Fruit fly (Drosophila melanogaster) whole organism, embryonic: ENCODE data around the gene Hasp.

Source experiments
- Atf-2 ChIP-seq: fragments of 200-800 bp; sonication (Bioruptor generic); optimal IDR thresholded peaks from 2 replicates; lab custom pipeline; 2016; ENCODE audit warnings: missing biosample characterization, missing genetic modification characterization
- B-H2 ChIP-seq: fragments of 200-800 bp; sonication (Bioruptor generic); optimal IDR thresholded peaks from 2 replicates; lab custom pipeline; 2018; ENCODE audit warnings: missing biosample characterization, mild to moderate bottlenecking, missing genetic modification characterization
- CG10209 ChIP-seq: fragments of 200-800 bp; sonication (Bioruptor generic); optimal IDR thresholded peaks from 3 replicates; lab custom pipeline; 2017; ENCODE audit warnings: missing biosample characterization, mild to moderate bottlenecking, missing genetic modification characterization, missing genetic modification reagents
- CG10654 ChIP-seq: fragments of 200-800 bp; sonication (Bioruptor generic); optimal IDR thresholded peaks from 2 replicates; lab custom pipeline; 2016; ENCODE audit warnings: missing biosample characterization, missing genetic modification characterization
- CG11696 ChIP-seq: fragments of 200-800 bp; sonication (Bioruptor generic); IDR thresholded peaks from 2 replicates; pipeline ENCODE4 v1.3.6; 2022; ENCODE audit warnings: missing biosample characterization, missing genetic modification characterization
- CG1233 ChIP-seq: fragments of 200-800 bp; sonication (Bioruptor generic); optimal IDR thresholded peaks from 4 replicates; lab custom pipeline; 2018; ENCODE audit warnings: missing biosample characterization, mild to moderate bottlenecking, missing genetic modification characterization
- CG12942 ChIP-seq: fragments of 200-800 bp; sonication (Bioruptor generic); optimal IDR thresholded peaks from 3 replicates; lab custom pipeline; 2016; ENCODE audit warnings: missing biosample characterization, missing genetic modification characterization
- CG13775 ChIP-seq: fragments of 200-800 bp; sonication (Bioruptor generic); optimal IDR thresholded peaks from 3 replicates; lab custom pipeline; 2017; ENCODE audit warnings: missing biosample characterization, mild to moderate bottlenecking, missing genetic modification characterization
- CG17361 ChIP-seq: fragments of 200-800 bp; sonication (Bioruptor generic); IDR thresholded peaks from 3 replicates; pipeline ENCODE4 v1.3.6; 2022; ENCODE audit warnings: missing biosample characterization, missing genetic modification characterization
- CG18262 ChIP-seq: fragments of 200-800 bp; optimal IDR thresholded peaks from 3 replicates; lab custom pipeline; 2019; ENCODE audit warnings: missing biosample characterization, mild to moderate bottlenecking, missing genetic modification characterization, moderate library complexity
- CG33213 ChIP-seq: fragments of 200-800 bp; sonication (Bioruptor generic); optimal IDR thresholded peaks from 3 replicates; lab custom pipeline; 2016; ENCODE audit warnings: missing biosample characterization, missing genetic modification characterization
- CG34376 ChIP-seq: fragments of 200-800 bp; sonication (Bioruptor generic); optimal IDR thresholded peaks from 2 replicates; lab custom pipeline; 2018; ENCODE audit warnings: missing biosample characterization, mild to moderate bottlenecking, missing genetic modification characterization
- CG4730 ChIP-seq: fragments of 200-800 bp; sonication (Bioruptor generic); IDR thresholded peaks from 2 replicates; pipeline ENCODE4 v1.3.6; 2022; ENCODE audit warnings: missing biosample characterization, missing genetic modification characterization
- CG6654 ChIP-seq: fragments of 200-800 bp; sonication (Bioruptor generic); optimal IDR thresholded peaks from 2 replicates; lab custom pipeline; 2017; ENCODE audit warnings: missing biosample characterization, mild to moderate bottlenecking, missing genetic modification characterization
- CG6791 ChIP-seq: fragments of 200-800 bp; sonication (Bioruptor generic); IDR thresholded peaks from 3 replicates; pipeline ENCODE4 v1.3.6; 2022; ENCODE audit warnings: missing biosample characterization, missing genetic modification characterization; ENCODE audit not compliant: partially characterized antibody
- CG9797 ChIP-seq: fragments of 200-800 bp; sonication (Bioruptor generic); optimal IDR thresholded peaks from 3 replicates; lab custom pipeline; 2018; ENCODE audit warnings: missing biosample characterization, mild to moderate bottlenecking, missing genetic modification characterization
- CTCF ChIP-seq: fragments of 200-800 bp; sonication (Bioruptor generic); optimal IDR thresholded peaks from 2 replicates; lab custom pipeline; 2017; ENCODE audit warnings: missing biosample characterization, mild to moderate bottlenecking, missing genetic modification characterization, moderate library complexity
- CoRest ChIP-seq: fragments of 200-800 bp; sonication (Bioruptor generic); optimal IDR thresholded peaks from 3 replicates; lab custom pipeline; 2018; ENCODE audit warnings: missing biosample characterization, mild to moderate bottlenecking, missing genetic modification characterization, moderate library complexity
- H2.0 ChIP-seq: fragments of 200-800 bp; sonication (Bioruptor generic); IDR thresholded peaks from 2 replicates; pipeline ENCODE4 v1.3.6; 2022; ENCODE audit warnings: missing biosample characterization, missing genetic modification characterization
- MTF-1 ChIP-seq: fragments of 200-800 bp; sonication (Bioruptor generic); optimal IDR thresholded peaks from 2 replicates; lab custom pipeline; 2018; ENCODE audit warnings: missing biosample characterization, mild to moderate bottlenecking, missing genetic modification characterization, borderline replicate concordance
- Neu2 ChIP-seq: fragments of 200-800 bp; sonication (Bioruptor generic); optimal IDR thresholded peaks from 3 replicates; lab custom pipeline; 2016; ENCODE audit warnings: missing biosample characterization, missing genetic modification characterization, borderline replicate concordance
- Pdp1 ChIP-seq, 2 experiments: fragments of 200-800 bp; sonication (Bioruptor generic); optimal IDR thresholded peaks; 3 replicates each; lab custom pipeline; 2016; ENCODE audit warnings: missing biosample characterization in 2 of 2, missing genetic modification characterization in 2 of 2, mild to moderate bottlenecking in 1 of 2, moderate library complexity in 1 of 2
- Trl ChIP-seq, 3 experiments: fragments of >200 bp in 2 of 3; fragments of 200-800 bp in 1 of 3; sonication (Bioruptor generic) in 1 of 3; optimal IDR thresholded peaks; 2 replicates in 1 of 3; 3 replicates in 2 of 3; lab custom pipeline; 2016 to 2017; ENCODE audit warnings: missing biosample characterization in 1 of 3, missing genetic modification characterization in 1 of 3
- ase ChIP-seq: fragments of 200-800 bp; sonication (Bioruptor generic); IDR thresholded peaks from 3 replicates; pipeline ENCODE4 v1.3.6; 2022; ENCODE audit warnings: missing biosample characterization, missing genetic modification characterization
- ash1 ChIP-seq: fragments of 200-800 bp; sonication (Bioruptor generic); optimal IDR thresholded peaks from 2 replicates; lab custom pipeline; 2018; ENCODE audit warnings: missing biosample characterization, mild to moderate bottlenecking, missing genetic modification characterization
- bcd ChIP-seq: fragments of 200-800 bp; sonication (Bioruptor generic); optimal IDR thresholded peaks from 2 replicates; lab custom pipeline; 2017; ENCODE audit warnings: missing biosample characterization, mild to moderate bottlenecking, missing genetic modification characterization
- bigmax ChIP-seq: fragments of 200-800 bp; sonication (Bioruptor generic); optimal IDR thresholded peaks from 2 replicates; lab custom pipeline; 2018; ENCODE audit warnings: missing biosample characterization, mild to moderate bottlenecking, missing genetic modification characterization
- btn ChIP-seq: fragments of 200-800 bp; sonication (Bioruptor generic); optimal IDR thresholded peaks from 2 replicates; lab custom pipeline; 2016; ENCODE audit warnings: missing biosample characterization, missing genetic modification characterization
- cg ChIP-seq: fragments of 200-800 bp; sonication (Bioruptor generic); optimal IDR thresholded peaks from 3 replicates; lab custom pipeline; 2019; ENCODE audit warnings: missing biosample characterization, mild to moderate bottlenecking, missing genetic modification characterization, moderate library complexity
- dati ChIP-seq: fragments of 200-800 bp; sonication (Bioruptor generic); IDR thresholded peaks from 2 replicates; pipeline ENCODE4 v1.3.6; 2022; ENCODE audit warnings: missing biosample characterization, missing genetic modification characterization
- disco-r ChIP-seq: fragments of 200-800 bp; sonication (Bioruptor generic); optimal IDR thresholded peaks from 2 replicates; lab custom pipeline; 2016; ENCODE audit warnings: missing biosample characterization, missing genetic modification characterization
- dmrt99B ChIP-seq: fragments of 200-800 bp; sonication (Bioruptor generic); optimal IDR thresholded peaks from 2 replicates; lab custom pipeline; 2018; ENCODE audit warnings: missing biosample characterization, mild to moderate bottlenecking, missing genetic modification characterization, moderate library complexity
- eve ChIP-seq, 2 experiments: fragments of >200 bp; optimal IDR thresholded peaks; 2 replicates each; lab custom pipeline; 2017; ENCODE audit warnings: missing biosample characterization in 2 of 2, missing genetic modification characterization in 2 of 2
- fd96Cb ChIP-seq: fragments of 200-800 bp; sonication (Bioruptor generic); optimal IDR thresholded peaks from 2 replicates; lab custom pipeline; 2018; ENCODE audit warnings: missing biosample characterization, mild to moderate bottlenecking, missing genetic modification characterization, moderate library complexity
- hb ChIP-seq: fragments of 200-800 bp; sonication (Bioruptor generic); IDR thresholded peaks from 3 replicates; pipeline ENCODE4 v1.3.6; 2022; ENCODE audit warnings: missing biosample characterization, missing genetic modification characterization; ENCODE audit not compliant: partially characterized antibody
- klu ChIP-seq: fragments of 200-800 bp; sonication (Bioruptor generic); IDR thresholded peaks from 2 replicates; pipeline ENCODE4 v1.3.6; 2022; ENCODE audit warnings: missing biosample characterization, missing genetic modification characterization
- lola ChIP-seq, 3 experiments: fragments of >200 bp in 2 of 3; fragments of 200-800 bp in 1 of 3; sonication (Bioruptor generic) in 1 of 3; optimal IDR thresholded peaks; 2 replicates each; lab custom pipeline; 2017 to 2019; ENCODE audit warnings: missing biosample characterization in 3 of 3, missing genetic modification characterization in 3 of 3, mild to moderate bottlenecking in 1 of 3, moderate library complexity in 1 of 3
- oc ChIP-seq: fragments of 200-800 bp; sonication (Bioruptor generic); optimal IDR thresholded peaks from 2 replicates; lab custom pipeline; 2018; ENCODE audit warnings: missing biosample characterization, mild to moderate bottlenecking, missing genetic modification characterization, moderate library complexity
- onecut ChIP-seq: fragments of 200-800 bp; sonication (Bioruptor generic); IDR thresholded peaks from 2 replicates; pipeline ENCODE4 v1.3.6; 2022; ENCODE audit warnings: missing biosample characterization, missing genetic modification characterization
- otp ChIP-seq: fragments of 200-800 bp; sonication (Bioruptor generic); IDR thresholded peaks from 3 replicates; pipeline ENCODE4, ENCODE4 v1.3.6; 2022; ENCODE audit warnings: missing biosample characterization, missing genetic modification characterization
- phol ChIP-seq: fragments of 200-800 bp; sonication (Bioruptor generic); optimal IDR thresholded peaks from 3 replicates; lab custom pipeline; 2018; ENCODE audit warnings: missing biosample characterization, mild to moderate bottlenecking, missing genetic modification characterization, moderate library complexity
- ro ChIP-seq: fragments of 200-800 bp; sonication (Bioruptor generic); IDR thresholded peaks from 2 replicates; pipeline ENCODE4 v1.3.6; 2022; ENCODE audit warnings: missing biosample characterization, missing genetic modification characterization
- row ChIP-seq: fragments of 200-800 bp; sonication (Bioruptor generic); IDR thresholded peaks from 3 replicates; pipeline ENCODE4 v1.3.6; 2022; ENCODE audit warnings: missing biosample characterization, missing genetic modification characterization
- sc ChIP-seq, 3 experiments: fragments of >200 bp in 2 of 3; fragments of 200-800 bp in 1 of 3; sonication (Bioruptor generic) in 1 of 3; optimal IDR thresholded peaks; 2 replicates in 2 of 3; 3 replicates in 1 of 3; lab custom pipeline; 2017; ENCODE audit warnings: mild to moderate bottlenecking in 1 of 3, missing biosample characterization in 1 of 3, missing genetic modification characterization in 1 of 3, missing genetic modification reagents in 1 of 3
- sima ChIP-seq: fragments of 200-800 bp; sonication (Bioruptor generic); optimal IDR thresholded peaks from 2 replicates; lab custom pipeline; 2016; ENCODE audit warnings: missing biosample characterization, missing genetic modification characterization
- so ChIP-seq: fragments of 200-800 bp; sonication (Bioruptor generic); IDR thresholded peaks from 3 replicates; pipeline ENCODE4 v1.3.6; 2022; ENCODE audit warnings: missing biosample characterization, missing genetic modification characterization
- sug ChIP-seq: fragments of 200-800 bp; optimal IDR thresholded peaks from 2 replicates; lab custom pipeline; 2019; ENCODE audit warnings: missing biosample characterization, mild to moderate bottlenecking, missing genetic modification characterization, moderate library complexity
- ttk ChIP-seq: fragments of 200-800 bp; sonication (Bioruptor generic); IDR thresholded peaks from 2 replicates; pipeline ENCODE4 v2.1.2; 2022; ENCODE audit warnings: missing biosample characterization, missing genetic modification characterization
- tx ChIP-seq: fragments of 200-800 bp; sonication (Bioruptor generic); optimal IDR thresholded peaks from 2 replicates; lab custom pipeline; 2016; ENCODE audit warnings: missing biosample characterization, missing genetic modification characterization
- wor ChIP-seq: fragments of 200-800 bp; sonication (Bioruptor generic); IDR thresholded peaks from 2 replicates; pipeline ENCODE4 v1.3.6; 2022; ENCODE audit warnings: missing biosample characterization, missing genetic modification characterization
- z ChIP-seq: fragments of 200-800 bp; sonication (Bioruptor generic); IDR thresholded peaks from 3 replicates; pipeline ENCODE4 v1.3.6; 2022; ENCODE audit warnings: missing biosample characterization, missing genetic modification characterization

Hasp gene

dm6 chr2L:19463405-19463804, 53.6 kb downstream of the Hasp start (continued):
- no peak for TF ChIP-seq wor (GFP tag; lab: Robert Waterston, UW)
- TF ChIP-seq CG34376: no peak
- no peak for TF ChIP-seq bigmax
- TF ChIP-seq CG17361 (GFP tag; lab: Robert Waterston, UW): peak; percentile 73
- TF ChIP-seq ro (GFP tag; lab: Robert Waterston, UW): no peak
- no peak for TF ChIP-seq sima
- TF ChIP-seq otp: no peak
- TF ChIP-seq Pdp1 (GFP tag; optimal IDR thresholded peaks at IDR 0.05; lab: Kevin White, UChicago): no peak
- TF ChIP-seq oc (tag; lab: Kevin White, UChicago): no peak
- peak; percentile 5 for TF ChIP-seq CG10209 (GFP tag; lab: Kevin White, UChicago)
- TF ChIP-seq btn (GFP tag; lab: Kevin White, UChicago): no peak
- TF ChIP-seq MTF-1 (GFP tag; lab: Kevin White, UChicago): no peak
- TF ChIP-seq ash1: no peak
- TF ChIP-seq B-H2 (GFP tag; lab: Kevin White, UChicago): no peak
- no peak for TF ChIP-seq disco-r (GFP tag; lab: Kevin White, UChicago)
- no peak for TF ChIP-seq dati (GFP tag; lab: Robert Waterston, UW)
- no peak for TF ChIP-seq tx (GFP tag; lab: Kevin White, UChicago)
- no peak for TF ChIP-seq eve (GFP tag; optimal IDR thresholded peaks at IDR 0.05; lab: Kevin White, UChicago)
- no peak for TF ChIP-seq CTCF (GFP tag; lab: Kevin White, UChicago)
- peak; percentile 4 for TF ChIP-seq bcd (GFP tag; lab: Kevin White, UChicago)
- no peak for TF ChIP-seq CG6654 (GFP tag; lab: Kevin White, UChicago)
- TF ChIP-seq so (GFP tag; lab: Robert Waterston, UW): no peak
- TF ChIP-seq CG18262: peak; percentile 57
- TF ChIP-seq ase (GFP tag; lab: Robert Waterston, UW): no peak
- peak; percentile 35 for TF ChIP-seq phol (tag; lab: Kevin White, UChicago)
- TF ChIP-seq CG12942 (GFP tag; lab: Kevin White, UChicago): no peak
- TF ChIP-seq CG13775 (GFP tag; lab: Kevin White, UChicago): peak; percentile 20
- no peak for TF ChIP-seq cg (GFP tag; lab: Kevin White, UChicago)
- no peak for TF ChIP-seq ttk (GFP tag; lab: Robert Waterston, UW)
- TF ChIP-seq CG6791 (GFP tag; lab: Robert Waterston, UW): no peak
- no peak for TF ChIP-seq CG10654
- no peak for TF ChIP-seq CG33213 (GFP tag; lab: Kevin White, UChicago)
- TF ChIP-seq sug (tag; lab: Kevin White, UChicago): no peak
- TF ChIP-seq CG9797 (GFP tag; lab: Kevin White, UChicago): no peak
- TF ChIP-seq CG4730: no peak
- TF ChIP-seq H2.0: no peak
- no peak for TF ChIP-seq Neu2
- TF ChIP-seq z (GFP tag; lab: Robert Waterston, UW): no peak
- TF ChIP-seq Trl (optimal IDR thresholded peaks at IDR 0.05; lab: Kevin White, UChicago): no peak
- no peak for TF ChIP-seq Trl (GFP tag; optimal IDR thresholded peaks at IDR 0.05; lab: Kevin White, UChicago)
- no peak for TF ChIP-seq CG1233 (GFP tag; lab: Kevin White, UChicago)
- TF ChIP-seq fd96Cb (tag; lab: Kevin White, UChicago): peak; percentile 12
- no peak for TF ChIP-seq CG11696 (GFP tag; lab: Robert Waterston, UW)
- TF ChIP-seq row (GFP tag; lab: Robert Waterston, UW): 0 out of 3 replicates have a peak, but pooled peaks have one; percentile 20
- no peak for TF ChIP-seq sc (optimal IDR thresholded peaks at IDR 0.05; lab: Kevin White, UChicago)
- TF ChIP-seq sc (GFP tag; optimal IDR thresholded peaks at IDR 0.05; lab: Kevin White, UChicago): peak; percentile 2
- TF ChIP-seq klu (GFP tag; lab: Robert Waterston, UW): no peak
- no peak for TF ChIP-seq Atf-2 (GFP tag; lab: Kevin White, UChicago)
- TF ChIP-seq lola (GFP tag; optimal IDR thresholded peaks at IDR 0.05; lab: Kevin White, UChicago): peak in 1 of 3 experiments; percentile 28
- TF ChIP-seq onecut (GFP tag; lab: Robert Waterston, UW): no peak
- peak; percentile 36 for TF ChIP-seq CoRest (tag; lab: Kevin White, UChicago)
- TF ChIP-seq dmrt99B (tag; lab: Kevin White, UChicago): peak; percentile 7
- TF ChIP-seq hb (GFP tag; lab: Robert Waterston, UW): no peak
